Worm (Caenorhabditis elegans) whole organism, L4 larva: ENCODE data around the gene F54E12.2.

Experiments used
- F37D6.2 ChIP-seq: sonication (generic microtip); optimal IDR thresholded peaks from 2 replicates; lab custom pipeline; 2016; ENCODE audit warnings: mild to moderate bottlenecking, missing genetic modification characterization, missing compliant biosample characterization
- F49E8.2 ChIP-seq: sonication (generic microtip); optimal IDR thresholded peaks from 2 replicates; lab custom pipeline; 2016; ENCODE audit warnings: missing compliant biosample characterization, mild to moderate bottlenecking, missing genetic modification characterization, borderline replicate concordance
- Y105C5A.15 ChIP-seq: fragments of 200-800 bp; sonication (Bioruptor generic); IDR thresholded peaks from 2 replicates; pipeline ENCODE4 v1.3.6; 2022; ENCODE audit warnings: missing genetic modification characterization, missing compliant biosample characterization
- Y48G9A.11 ChIP-seq: fragments of 200-800 bp; sonication (Bioruptor generic); IDR thresholded peaks from 2 replicates; pipeline ENCODE4 v1.3.6; 2022; ENCODE audit warnings: missing genetic modification reagents, missing genetic modification characterization, missing compliant biosample characterization
- aha-1 ChIP-seq: fragments of 150-350 bp; peaks from one replicate; lab custom pipeline; 2014; ENCODE audit warnings: missing biosample characterization, missing genetic modification characterization
- arid-1 ChIP-seq: fragments of 200-800 bp; sonication (Bioruptor generic); conservative IDR thresholded peaks from 2 replicates; pipeline ENCODE4 v1.3.6; 2022; ENCODE audit warnings: missing genetic modification reagents, missing genetic modification characterization, missing compliant biosample characterization
- attf-4 ChIP-seq: sonication (generic microtip); optimal IDR thresholded peaks from 3 replicates; lab custom pipeline; 2017; ENCODE audit warnings: missing biosample characterization, missing genetic modification characterization
- ceh-32 ChIP-seq: sonication (generic microtip); optimal IDR thresholded peaks from 2 replicates; lab custom pipeline; 2016; ENCODE audit warnings: mild to moderate bottlenecking, missing genetic modification characterization, missing compliant biosample characterization; ENCODE audit not compliant: poor library complexity
- ctbp-1 ChIP-seq: fragments of 200-800 bp; sonication (Bioruptor generic); IDR thresholded peaks from 2 replicates; pipeline ENCODE4 v1.3.6; 2022; ENCODE audit warnings: missing genetic modification reagents, missing genetic modification characterization, missing compliant biosample characterization
- daf-16 ChIP-seq, 3 experiments: sonication (generic microtip); optimal IDR thresholded peaks; 2 replicates each; lab custom pipeline; 2016 to 2017; ENCODE audit warnings: missing genetic modification characterization in 3 of 3, missing genetic modification reagents in 3 of 3, mild to moderate bottlenecking in 2 of 3, missing compliant biosample characterization in 2 of 3, missing biosample characterization in 1 of 3, moderate library complexity in 1 of 3
- daf-19 ChIP-seq: fragments of 200-800 bp; sonication (Bioruptor generic); conservative IDR thresholded peaks from 2 replicates; pipeline ENCODE4 v1.3.6; 2022; ENCODE audit warnings: missing genetic modification characterization, missing compliant biosample characterization
- daf-8 ChIP-seq: fragments of 200-800 bp; sonication (Bioruptor generic); IDR thresholded peaks from 2 replicates; pipeline ENCODE4 v1.3.6; 2022; ENCODE audit warnings: missing genetic modification characterization, missing compliant biosample characterization
- dmd-8 ChIP-seq: fragments of 200-800 bp; sonication (Bioruptor generic); IDR thresholded peaks from 2 replicates; pipeline ENCODE4 v1.3.6; 2022; ENCODE audit warnings: missing genetic modification characterization, missing compliant biosample characterization
- duxl-1 ChIP-seq: sonication (generic microtip); optimal IDR thresholded peaks from 2 replicates; lab custom pipeline; 2016; ENCODE audit warnings: mild to moderate bottlenecking, missing genetic modification characterization, moderate library complexity, missing compliant biosample characterization; ENCODE audit not compliant: poor library complexity
- gei-8 ChIP-seq: fragments of 200-800 bp; sonication (Bioruptor generic); optimal IDR thresholded peaks from 2 replicates; lab custom pipeline; 2018; ENCODE audit warnings: mild to moderate bottlenecking, missing genetic modification characterization, missing compliant biosample characterization
- hif-1 ChIP-seq, 2 experiments: sonication (generic microtip); optimal IDR thresholded peaks; 2 replicates each; lab custom pipeline; 2016 to 2017; ENCODE audit warnings: missing compliant biosample characterization in 2 of 2, missing genetic modification characterization in 2 of 2, missing genetic modification reagents in 2 of 2, missing genotype in 2 of 2, mild to moderate bottlenecking in 1 of 2
- hmg-1.1 ChIP-seq: fragments of 200-800 bp; sonication (Bioruptor generic); IDR thresholded peaks from 2 replicates; pipeline ENCODE4 v1.3.6; 2022; ENCODE audit warnings: missing genetic modification reagents, missing genetic modification characterization, missing compliant biosample characterization
- lim-7 ChIP-seq: fragments of 200-800 bp; sonication (Bioruptor generic); IDR thresholded peaks from 2 replicates; pipeline ENCODE4 v1.3.6; 2022; ENCODE audit warnings: missing genetic modification characterization, missing compliant biosample characterization
- lin-1 ChIP-seq: fragments of 200-800 bp; sonication (Bioruptor generic); IDR thresholded peaks from 2 replicates; pipeline ENCODE4 v1.3.6; 2022; ENCODE audit warnings: missing genetic modification reagents, missing genetic modification characterization, missing compliant biosample characterization
- lin-38 ChIP-seq: fragments of 200-800 bp; sonication (Bioruptor generic); IDR thresholded peaks from 2 replicates; pipeline ENCODE4 v1.3.6; 2022; ENCODE audit warnings: missing genetic modification reagents, missing genetic modification characterization, missing compliant biosample characterization
- lin-39 ChIP-seq: fragments of 150-350 bp; optimal IDR thresholded peaks from 2 replicates; lab custom pipeline; 2014; ENCODE audit warnings: missing biosample characterization, missing genetic modification reagents, missing genetic modification characterization
- mdl-1 ChIP-seq, 2 experiments: fragments of 150-350 bp in 1 of 2; sonication (generic microtip) in 1 of 2; optimal IDR thresholded peaks; 2 replicates each; lab custom pipeline; 2014 to 2017; ENCODE audit warnings: missing biosample characterization in 2 of 2, missing genetic modification characterization in 2 of 2
- mes-2 ChIP-seq: sonication (generic microtip); optimal IDR thresholded peaks from 2 replicates; lab custom pipeline; 2016; ENCODE audit warnings: missing genotype, mild to moderate bottlenecking, missing genetic modification characterization, missing compliant biosample characterization; ENCODE audit not compliant: poor library complexity, severe bottlenecking
- nhr-11 ChIP-seq: fragments of 150-350 bp; optimal IDR thresholded peaks from 2 replicates; lab custom pipeline; 2014; ENCODE audit warnings: missing biosample characterization, missing genetic modification characterization
- nhr-42 ChIP-seq: fragments of 200-800 bp; sonication (Bioruptor generic); IDR thresholded peaks from 2 replicates; pipeline ENCODE4 v1.3.6; 2022; ENCODE audit warnings: missing genetic modification characterization, missing compliant biosample characterization
- pha-4 ChIP-seq, 2 experiments: fragments of 150-350 bp in 1 of 2; fragments of 200-800 bp in 1 of 2; sonication (Bioruptor generic) in 1 of 2; IDR thresholded peaks in 1 of 2; optimal IDR thresholded peaks in 1 of 2; 2 replicates each; pipeline versions ENCODE4 v1.3.6 to Lab custom; 2014 to 2022; ENCODE audit warnings: missing genetic modification characterization in 2 of 2, missing genetic modification reagents in 2 of 2, missing biosample characterization in 1 of 2, missing compliant biosample characterization in 1 of 2
- php-3 ChIP-seq: fragments of 200-800 bp; sonication (Bioruptor generic); IDR thresholded peaks from 2 replicates; pipeline ENCODE4 v1.3.6; 2022; ENCODE audit warnings: missing genetic modification reagents, missing genetic modification characterization, missing compliant biosample characterization
- set-16 ChIP-seq: fragments of 200-800 bp; sonication (Bioruptor generic); IDR thresholded peaks from 2 replicates; pipeline ENCODE4 v1.3.6; 2022; ENCODE audit warnings: missing genetic modification reagents, missing genetic modification characterization, missing compliant biosample characterization
- snpc-1.2 ChIP-seq: fragments of 200-800 bp; sonication (Bioruptor generic); IDR thresholded peaks from 2 replicates; pipeline ENCODE4 v1.3.6; 2022; ENCODE audit warnings: missing genetic modification reagents, missing genetic modification characterization, missing compliant biosample characterization
- unc-62 ChIP-seq, 3 experiments: fragments of 150-350 bp in 1 of 3; sonication (generic microtip); optimal IDR thresholded peaks in 2 of 3; peaks in 1 of 3; 1 replicate in 1 of 3; 2 replicates in 2 of 3; lab custom pipeline; 2014 to 2017; ENCODE audit warnings: missing biosample characterization in 3 of 3, missing genetic modification characterization in 3 of 3, missing genetic modification reagents in 3 of 3, missing genotype in 1 of 3

The F54E12.2 gene

DNA sequence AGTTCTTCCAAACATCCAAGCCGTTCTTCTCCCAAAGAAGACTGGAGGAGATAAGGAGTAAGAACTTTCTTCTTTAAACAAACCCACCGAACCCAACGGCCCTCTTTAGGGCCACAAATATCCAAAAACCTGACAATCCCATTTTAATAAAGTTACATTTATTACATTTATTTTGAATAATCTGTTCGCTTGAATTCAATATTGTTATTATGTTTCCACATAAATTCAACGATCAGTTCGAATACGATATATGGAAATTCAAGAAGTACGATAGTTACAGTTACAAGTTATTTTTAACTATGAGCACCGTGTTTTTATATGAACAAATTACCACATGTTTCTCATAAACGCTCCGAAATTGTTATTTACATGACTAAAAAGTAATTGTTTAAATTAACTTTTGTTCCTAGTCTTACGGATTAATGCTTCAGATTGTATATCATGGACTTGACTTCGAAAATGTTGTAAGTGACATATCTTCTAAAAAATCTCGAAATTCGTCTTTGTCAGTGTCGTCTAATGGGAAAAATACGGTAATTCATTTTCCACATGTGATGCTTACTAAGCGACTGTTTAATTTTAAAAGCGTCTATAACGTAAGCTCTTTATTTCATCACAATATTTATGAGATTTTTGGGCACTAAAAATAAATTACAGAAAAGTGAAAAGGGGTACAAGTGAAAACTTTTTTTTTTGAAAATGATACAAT is 3.9 kb upstream of the F54E12.2 start:
- TF ChIP-seq ctbp-1 (no peak), daf-19 (GFP tag; lab: Robert Waterston, UW) (0 out of 2 replicates have a peak, but pooled peaks have one; percentile 49), lim-7 (GFP tag; lab: Robert Waterston, UW) (0 out of 2 replicates have a peak, but pooled peaks have one; percentile 26), lin-38 (GFP tag; lab: Robert Waterston, UW) (peak; percentile 56), pha-4 (GFP tag; IDR thresholded peaks at IDR 0.05; lab: Robert Waterston, UW) (peak; percentile 29; the same call in 1 of the 2 replicates), pha-4 (tag; optimal IDR thresholded peaks at IDR 0.05; lab: Kevin White, UChicago) (no peak), dmd-8 (0 out of 2 replicates have a peak, but pooled peaks have one; percentile 61), lin-1 (GFP tag; lab: Robert Waterston, UW) (peak; percentile 28; the same call in 1 of the 2 replicates), daf-8 (GFP tag; lab: Robert Waterston, UW) (no peak), attf-4 (tag; lab: Kevin White, UChicago) (no peak), arid-1 (GFP tag; lab: Robert Waterston, UW) (0 out of 2 replicates have a peak, but pooled peaks have one; percentile 29), gei-8 (no peak), F49E8.2 (tag; lab: Kevin White, UChicago) (peak; percentile 72), snpc-1.2 (GFP tag; lab: Robert Waterston, UW) (peak; percentile 74), unc-62 (GFP tag; optimal IDR thresholded peaks at IDR 0.05 in 1 of 2; lab: Kevin White, UChicago) (peak in 1 of 2 experiments; percentile 62), unc-62 (tag; optimal IDR thresholded peaks at IDR 0.05; lab: Kevin White, UChicago) (no peak)

DNA sequence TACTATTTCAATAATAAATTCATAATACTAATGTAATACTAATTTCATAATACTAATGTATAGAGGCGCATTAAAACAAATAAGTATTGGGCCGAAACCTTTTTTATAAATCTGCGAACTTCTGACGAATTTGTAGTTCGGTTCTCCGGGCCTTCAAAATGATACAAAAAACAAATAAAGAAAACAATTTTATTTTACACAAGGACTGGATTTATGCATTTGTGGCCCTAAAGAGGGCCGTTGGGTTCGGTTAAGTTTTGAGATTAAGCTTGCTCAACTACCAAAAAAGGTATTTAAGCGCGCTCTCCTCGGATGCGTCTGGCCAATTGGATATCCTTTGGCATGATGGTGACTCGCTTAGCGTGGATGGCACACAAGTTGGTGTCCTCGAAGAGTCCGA is 576 bp upstream of the F54E12.2 start:
- TF ChIP-seq Y48G9A.11 (GFP tag; lab: Robert Waterston, UW): peak; percentile 29; the same call in 1 of the 2 replicates
- TF ChIP-seq snpc-1.2 (GFP tag; lab: Robert Waterston, UW): peak; percentile 61
- peak; percentile 34; the same call in 1 of the 2 replicates for TF ChIP-seq lin-38 (GFP tag; lab: Robert Waterston, UW)
- TF ChIP-seq dmd-8: 0 out of 2 replicates have a peak, but pooled peaks have one; percentile 44
- peak; percentile 56; the same call in 1 of the 2 replicates for TF ChIP-seq Y105C5A.15 (GFP tag; lab: Robert Waterston, UW)
- 0 out of 2 replicates have a peak, but pooled peaks have one; percentile 27 for TF ChIP-seq arid-1 (GFP tag; lab: Robert Waterston, UW)

DNA sequence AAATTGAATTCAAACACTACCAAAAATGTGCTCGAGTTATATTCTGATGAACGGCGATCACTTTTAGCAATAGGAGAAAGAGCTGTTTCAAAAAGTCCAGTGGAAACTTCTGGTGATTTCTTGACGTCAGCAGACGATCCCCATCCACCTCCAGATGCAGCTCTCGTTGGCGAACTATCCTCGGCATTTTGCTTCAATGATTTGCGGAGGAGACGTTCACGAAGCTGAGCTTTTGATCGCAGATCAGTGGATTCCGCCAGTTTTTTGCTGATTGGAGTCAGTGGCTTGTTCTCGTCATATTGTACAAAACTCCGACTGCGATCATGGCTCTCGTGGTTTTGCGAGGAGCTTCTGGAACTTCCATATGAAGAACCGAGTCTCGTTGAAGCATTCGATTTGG is 804 bp downstream of the F54E12.2 start:
- TF ChIP-seq unc-62 (GFP tag; optimal IDR thresholded peaks at IDR 0.05 in 1 of 2; lab: Kevin White, UChicago) (peak in 1 of 2 experiments; percentile 94), unc-62 (tag; optimal IDR thresholded peaks at IDR 0.05; lab: Kevin White, UChicago) (no peak), Y48G9A.11 (GFP tag; lab: Robert Waterston, UW) (no peak), ceh-32 (tag; lab: Kevin White, UChicago) (no peak), mes-2 (no peak), aha-1 (tag; lab: Kevin White, UChicago) (peak; percentile 45), nhr-11 (no peak), nhr-42 (GFP tag; lab: Robert Waterston, UW) (no peak), hmg-1.1 (GFP tag; lab: Robert Waterston, UW) (no peak), lin-39 (tag; lab: Kevin White, UChicago) (no peak), F37D6.2 (tag; lab: Kevin White, UChicago) (no peak), mdl-1 (tag; optimal IDR thresholded peaks at IDR 0.05; lab: Kevin White, UChicago) (no peak)

DNA sequence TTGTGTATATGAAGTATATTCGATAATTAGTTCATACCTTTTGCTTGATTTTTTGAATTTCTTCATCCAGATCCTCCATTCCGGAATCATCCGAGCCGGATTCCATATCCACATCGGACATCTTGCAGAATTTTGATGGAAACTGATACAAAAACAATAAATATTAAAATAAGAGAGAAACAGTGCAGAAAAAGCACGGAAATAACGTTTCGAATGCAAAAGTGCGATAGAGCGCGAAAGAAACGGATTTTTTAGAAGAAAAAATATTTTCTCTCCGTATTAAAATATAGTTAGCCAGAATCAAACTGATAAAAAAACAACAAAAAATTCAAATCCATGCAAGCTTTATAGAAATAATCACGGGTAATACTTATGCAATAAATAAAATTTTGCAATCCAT is 4.2 kb downstream of the F54E12.2 start, which contains the start of gene sart-3:
sart-3 (minus strand) TSS at position 219 of the 400 bp plus-strand sequence.
- peak; percentile 57 for TF ChIP-seq lin-38 (GFP tag; lab: Robert Waterston, UW)
- peak; percentile 33 for TF ChIP-seq mes-2
- TF ChIP-seq daf-16 (GFP tag; optimal IDR thresholded peaks at IDR 0.05; lab: Kevin White, UChicago): no peak
- peak; percentile 1 for TF ChIP-seq daf-16 (tag; optimal IDR thresholded peaks at IDR 0.05; lab: Kevin White, UChicago)
- no peak for TF ChIP-seq set-16
- TF ChIP-seq, all 104 proteins: peak for 3

DNA sequence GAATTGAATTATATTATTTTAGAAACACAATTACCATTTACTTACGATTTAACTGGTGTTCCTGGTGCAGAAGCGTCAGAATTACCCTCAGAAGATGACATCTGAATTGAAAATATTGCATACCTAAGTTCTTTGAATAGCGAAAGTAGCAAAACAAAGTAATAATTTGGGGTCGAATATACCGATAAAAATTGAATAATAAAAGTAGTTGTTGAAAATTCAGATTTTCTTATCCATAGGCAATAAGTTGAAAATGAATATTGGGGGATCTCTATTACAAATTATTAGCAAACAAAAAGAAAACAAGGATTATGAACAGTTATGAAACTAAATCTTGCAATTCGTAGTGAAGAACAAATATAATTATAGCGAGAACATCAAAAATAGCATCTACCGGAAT is 7.7 kb downstream of the F54E12.2 start, which contains the start of gene leo-1:
leo-1 (minus strand) TSS at position 101 of the 400 bp plus-strand sequence.
- TF ChIP-seq unc-62 (GFP tag; optimal IDR thresholded peaks at IDR 0.05 in 1 of 2; lab: Kevin White, UChicago): peak in 1 of 2 experiments; percentile 55
- TF ChIP-seq unc-62 (tag; optimal IDR thresholded peaks at IDR 0.05; lab: Kevin White, UChicago): no peak
- no peak for TF ChIP-seq hif-1 (tag; optimal IDR thresholded peaks at IDR 0.05; lab: Kevin White, UChicago)
- TF ChIP-seq dmd-8: no peak
- no peak for TF ChIP-seq nhr-42 (GFP tag; lab: Robert Waterston, UW)
- TF ChIP-seq daf-19 (GFP tag; lab: Robert Waterston, UW): no peak
- no peak for TF ChIP-seq php-3 (GFP tag; lab: Robert Waterston, UW)
- no peak for TF ChIP-seq duxl-1 (tag; lab: Kevin White, UChicago)
- TF ChIP-seq, all 104 proteins: peak for 1
